Fruit fly (Drosophila melanogaster) whole organism, adult: ENCODE data around the gene CG31358.

ENCODE experiments used
- CG12768 ChIP-seq: fragments of 200-800 bp; sonication (Bioruptor generic); optimal IDR thresholded peaks from 2 replicates; lab custom pipeline; 2017; ENCODE audit warnings: missing biosample characterization, missing genetic modification characterization, mild to moderate bottlenecking, moderate library complexity, missing genetic modification reagents
- CG14711 ChIP-seq: fragments of 200-800 bp; sonication (Bioruptor generic); optimal IDR thresholded peaks from 2 replicates; lab custom pipeline; 2018; ENCODE audit warnings: missing biosample characterization, mild to moderate bottlenecking, missing genetic modification characterization, moderate library complexity
- CG1620 ChIP-seq: fragments of 200-800 bp; sonication (Bioruptor generic); optimal IDR thresholded peaks from 2 replicates; lab custom pipeline; 2016; ENCODE audit warnings: missing biosample characterization, missing genetic modification characterization
- Mnt ChIP-seq: fragments of 200-800 bp; sonication (Bioruptor generic); optimal IDR thresholded peaks from 2 replicates; lab custom pipeline; 2016; ENCODE audit warnings: missing biosample characterization, mild to moderate bottlenecking, missing genetic modification characterization
- bab1 ChIP-seq: fragments of 200-800 bp; sonication (Bioruptor generic); optimal IDR thresholded peaks from 3 replicates; lab custom pipeline; 2019; ENCODE audit warnings: missing biosample characterization, mild to moderate bottlenecking, missing genetic modification characterization, moderate library complexity
- cic ChIP-seq: fragments of 200-800 bp; sonication (Bioruptor generic); optimal IDR thresholded peaks from 2 replicates; lab custom pipeline; 2017; ENCODE audit warnings: missing biosample characterization, mild to moderate bottlenecking, missing genetic modification characterization, moderate library complexity
- cnc ChIP-seq, 2 experiments: fragments of >200 bp; optimal IDR thresholded peaks; 2 replicates each; lab custom pipeline; 2017
- kay ChIP-seq: fragments of 200-800 bp; sonication (Bioruptor generic); peaks from one replicate; lab custom pipeline; 2016; ENCODE audit warnings: missing biosample characterization, missing genetic modification characterization, borderline replicate concordance

- TF ChIP-seq cnc (optimal IDR thresholded peaks at IDR 0.05; lab: Kevin White, UChicago): no peak
- no peak for TF ChIP-seq CG12768 (GFP tag; lab: Kevin White, UChicago)
- no peak for TF ChIP-seq Mnt
- no peak for TF ChIP-seq kay (GFP tag; lab: Kevin White, UChicago)
- TF ChIP-seq cic: no peak
- TF ChIP-seq CG1620: no peak
- no peak for TF ChIP-seq bab1
- TF ChIP-seq CG14711 (tag; lab: Kevin White, UChicago): no peak
These were observed 49.0 kb downstream of the CG31358 start for dm6 chr3R:11982547-11982946.
